Worm (Caenorhabditis elegans) whole organism, mixed stage, embryonic: ENCODE data around the gene ech-3.

Experiments
- M03D4.4 ChIP-seq: sonication (generic microtip); optimal IDR thresholded peaks from 2 replicates; lab custom pipeline; 2017; ENCODE audit warnings: mild to moderate bottlenecking, missing genetic modification characterization, missing compliant biosample characterization
- bed-3 ChIP-seq: fragments of 200-800 bp; sonication (Bioruptor generic); optimal IDR thresholded peaks from 3 replicates; lab custom pipeline; 2018; ENCODE audit warnings: mild to moderate bottlenecking, missing genetic modification characterization, moderate library complexity, missing compliant biosample characterization
- blmp-1 ChIP-seq: fragments of 150-350 bp; optimal IDR thresholded peaks from 2 replicates; lab custom pipeline; 2014; ENCODE audit warnings: missing biosample characterization, missing genetic modification characterization
- ceh-39 ChIP-seq: fragments of 150-350 bp; optimal IDR thresholded peaks from 2 replicates; lab custom pipeline; 2014; ENCODE audit warnings: missing biosample characterization, missing genetic modification characterization
- ceh-43 ChIP-seq: fragments of 200-800 bp; sonication (Bioruptor generic); optimal IDR thresholded peaks from 2 replicates; lab custom pipeline; 2018; ENCODE audit warnings: mild to moderate bottlenecking, missing genetic modification characterization, moderate library complexity, missing compliant biosample characterization
- ceh-83 ChIP-seq: fragments of 200-800 bp; sonication (Bioruptor generic); optimal IDR thresholded peaks from 2 replicates; lab custom pipeline; 2018; ENCODE audit warnings: mild to moderate bottlenecking, missing genetic modification characterization, missing compliant biosample characterization
- ces-1 ChIP-seq: fragments of 150-350 bp; optimal IDR thresholded peaks from 2 replicates; lab custom pipeline; 2014; ENCODE audit warnings: missing biosample characterization, missing genetic modification reagents, missing genetic modification characterization
- cnd-1 ChIP-seq: fragments of 200-800 bp; sonication (Bioruptor generic); optimal IDR thresholded peaks from 2 replicates; lab custom pipeline; 2018; ENCODE audit warnings: mild to moderate bottlenecking, missing genetic modification characterization, missing compliant biosample characterization
- elt-1 ChIP-seq: sonication (generic microtip); optimal IDR thresholded peaks from 2 replicates; lab custom pipeline; 2017; ENCODE audit warnings: missing genetic modification characterization, mild to moderate bottlenecking, missing compliant biosample characterization, antibody characterized with exemption, moderate library complexity, borderline replicate concordance; ENCODE audit not compliant: insufficient read depth
- elt-3 ChIP-seq: fragments of 150-350 bp; optimal IDR thresholded peaks from 2 replicates; lab custom pipeline; 2014; ENCODE audit warnings: missing biosample characterization, missing genetic modification characterization
- flh-1 ChIP-seq: fragments of 200-800 bp; sonication (Bioruptor generic); optimal IDR thresholded peaks from 2 replicates; lab custom pipeline; 2018; ENCODE audit warnings: mild to moderate bottlenecking, missing genetic modification characterization, moderate library complexity, missing compliant biosample characterization
- ham-2 ChIP-seq: fragments of 200-800 bp; sonication (Bioruptor generic); optimal IDR thresholded peaks from 2 replicates; lab custom pipeline; 2018; ENCODE audit warnings: mild to moderate bottlenecking, missing genetic modification characterization, missing compliant biosample characterization
- hlh-1 ChIP-seq: fragments of 150-350 bp; optimal IDR thresholded peaks from 2 replicates; lab custom pipeline; 2014; ENCODE audit warnings: missing biosample characterization, missing genetic modification reagents, missing genetic modification characterization
- lin-13 ChIP-seq: fragments of 150-350 bp; optimal IDR thresholded peaks from 2 replicates; lab custom pipeline; 2014; ENCODE audit warnings: missing biosample characterization, missing genetic modification characterization
- lin-32 ChIP-seq: fragments of 200-800 bp; sonication (Bioruptor generic); optimal IDR thresholded peaks from 2 replicates; lab custom pipeline; 2018; ENCODE audit warnings: mild to moderate bottlenecking, missing genetic modification characterization, missing compliant biosample characterization
- lsy-2 ChIP-seq: fragments of 150-350 bp; optimal IDR thresholded peaks from 2 replicates; lab custom pipeline; 2014; ENCODE audit warnings: missing biosample characterization, missing genetic modification characterization
- mab-5 ChIP-seq: fragments of 150-350 bp; optimal IDR thresholded peaks from 2 replicates; lab custom pipeline; 2014; ENCODE audit warnings: missing biosample characterization, missing genetic modification characterization
- mep-1 ChIP-seq: fragments of 150-350 bp; optimal IDR thresholded peaks from 2 replicates; lab custom pipeline; 2017; ENCODE audit warnings: missing biosample characterization, missing genetic modification reagents, missing genetic modification characterization, inconsistent platforms
- mls-2 ChIP-seq: sonication (generic microtip); optimal IDR thresholded peaks from 2 replicates; lab custom pipeline; 2016; ENCODE audit warnings: mild to moderate bottlenecking, missing genetic modification characterization, moderate library complexity, missing compliant biosample characterization
- nhr-12 ChIP-seq: fragments of 150-350 bp; optimal IDR thresholded peaks from 2 replicates; lab custom pipeline; 2014; ENCODE audit warnings: missing biosample characterization, missing genetic modification characterization
- nhr-2 ChIP-seq: fragments of 150-350 bp; optimal IDR thresholded peaks from 2 replicates; lab custom pipeline; 2014; ENCODE audit warnings: missing biosample characterization, missing genetic modification characterization
- nhr-237 ChIP-seq: fragments of 150-350 bp; optimal IDR thresholded peaks from 2 replicates; lab custom pipeline; 2014; ENCODE audit warnings: missing biosample characterization, missing genetic modification characterization
- nhr-28 ChIP-seq: fragments of 150-350 bp; optimal IDR thresholded peaks from 2 replicates; lab custom pipeline; 2014; ENCODE audit warnings: missing biosample characterization, missing genetic modification characterization
- pha-4 ChIP-seq: fragments of 150-350 bp; optimal IDR thresholded peaks from 2 replicates; lab custom pipeline; 2018; ENCODE audit warnings: missing biosample characterization, missing genetic modification reagents, missing genetic modification characterization
- sem-2 ChIP-seq: fragments of 200-800 bp; sonication (Bioruptor generic); optimal IDR thresholded peaks from 2 replicates; lab custom pipeline; 2018; ENCODE audit warnings: mild to moderate bottlenecking, missing genetic modification characterization, missing compliant biosample characterization
- snpc-4 ChIP-seq: fragments of 150-350 bp; optimal IDR thresholded peaks from 2 replicates; lab custom pipeline; 2014; ENCODE audit warnings: missing biosample characterization, missing genetic modification characterization
- tbx-8 ChIP-seq: fragments of 200-800 bp; sonication (Bioruptor generic); optimal IDR thresholded peaks from 2 replicates; lab custom pipeline; 2018; ENCODE audit warnings: mild to moderate bottlenecking, missing genetic modification characterization, moderate library complexity, missing compliant biosample characterization
- unc-120 ChIP-seq: sonication (generic microtip); optimal IDR thresholded peaks from 2 replicates; lab custom pipeline; 2017; ENCODE audit warnings: missing genetic modification characterization, missing compliant biosample characterization; ENCODE audit not compliant: poor library complexity, severe bottlenecking
- unc-39 ChIP-seq: fragments of 150-350 bp; optimal IDR thresholded peaks from 2 replicates; lab custom pipeline; 2014; ENCODE audit warnings: missing biosample characterization, missing genetic modification characterization
- unc-62 ChIP-seq: fragments of 150-350 bp; optimal IDR thresholded peaks from 2 replicates; lab custom pipeline; 2014; ENCODE audit warnings: missing biosample characterization, missing genetic modification reagents, missing genetic modification characterization
- zip-8 ChIP-seq: fragments of 150-350 bp; optimal IDR thresholded peaks from 2 replicates; lab custom pipeline; 2014; ENCODE audit warnings: missing biosample characterization, missing genetic modification characterization

The ech-3 gene

ce11 chrV:8039606-8040005, 17.6 kb downstream of the ech-3 start:
- TF ChIP-seq blmp-1 (tag; lab: Kevin White, UChicago) (no peak), zip-8 (no peak), lin-13 (tag; lab: Kevin White, UChicago) (no peak), lin-32 (no peak), nhr-28 (tag; lab: Kevin White, UChicago) (no peak), unc-62 (GFP tag; lab: Kevin White, UChicago) (no peak), bed-3 (GFP tag; lab: Kevin White, UChicago) (no peak), sem-2 (GFP tag; lab: Kevin White, UChicago) (no peak), mep-1 (tag; lab: Kevin White, UChicago) (no peak), lsy-2 (tag; lab: Kevin White, UChicago) (no peak), snpc-4 (tag; lab: Kevin White, UChicago) (no peak), nhr-12 (tag; lab: Kevin White, UChicago) (no peak), ceh-43 (no peak), flh-1 (GFP tag; lab: Kevin White, UChicago) (no peak), nhr-2 (tag; lab: Kevin White, UChicago) (no peak), pha-4 (tag; lab: Kevin White, UChicago) (no peak), ceh-39 (tag; lab: Kevin White, UChicago) (no peak), elt-3 (tag; lab: Kevin White, UChicago) (no peak), hlh-1 (tag; lab: Kevin White, UChicago) (no peak)

ce11 chrV:8040247-8041084, 18.4 kb downstream of the ech-3 start:
- no peak for TF ChIP-seq mab-5 (tag; lab: Kevin White, UChicago)
- no peak for TF ChIP-seq flh-1 (GFP tag; lab: Kevin White, UChicago)
- TF ChIP-seq ceh-43, result no peak
- TF ChIP-seq zip-8, result no peak
- TF ChIP-seq elt-3 (tag; lab: Kevin White, UChicago), result peak; percentile 52
- peak; percentile 70 for TF ChIP-seq blmp-1 (tag; lab: Kevin White, UChicago)
- no peak for TF ChIP-seq lin-32
- no peak for TF ChIP-seq mls-2 (tag; lab: Kevin White, UChicago)
- TF ChIP-seq tbx-8, result peak; percentile 38
- peak; percentile 43 for TF ChIP-seq unc-62 (GFP tag; lab: Kevin White, UChicago)
- no peak for TF ChIP-seq ces-1
- TF ChIP-seq snpc-4 (tag; lab: Kevin White, UChicago), result no peak

ce11 chrV:8041336-8041868, 19.4 kb downstream of the ech-3 start:
- TF ChIP-seq ceh-39 (tag; lab: Kevin White, UChicago) (no peak), sem-2 (GFP tag; lab: Kevin White, UChicago) (no peak), elt-3 (tag; lab: Kevin White, UChicago) (no peak), ceh-83 (GFP tag; lab: Kevin White, UChicago) (no peak), unc-39 (tag; lab: Kevin White, UChicago) (no peak), flh-1 (GFP tag; lab: Kevin White, UChicago) (no peak), bed-3 (GFP tag; lab: Kevin White, UChicago) (no peak), lin-32 (no peak), nhr-237 (tag; lab: Kevin White, UChicago) (no peak), ces-1 (no peak), nhr-28 (tag; lab: Kevin White, UChicago) (no peak), unc-62 (GFP tag; lab: Kevin White, UChicago) (no peak), M03D4.4 (no peak), mab-5 (tag; lab: Kevin White, UChicago) (no peak), elt-1 (tag; lab: Kevin White, UChicago) (no peak)

ce11 chrV:8043664-8044063, 21.6 kb downstream of the ech-3 start:
- TF ChIP-seq elt-1 (tag; lab: Kevin White, UChicago) (peak; percentile 38), flh-1 (GFP tag; lab: Kevin White, UChicago) (no peak)
- TF ChIP-seq, all 35 proteins: peak for 1

- no peak for TF ChIP-seq mep-1 (tag; lab: Kevin White, UChicago)
- no peak for TF ChIP-seq nhr-237 (tag; lab: Kevin White, UChicago)
- TF ChIP-seq nhr-28 (tag; lab: Kevin White, UChicago), result no peak
- TF ChIP-seq ham-2 (GFP tag; lab: Kevin White, UChicago), result peak; percentile 51
- TF ChIP-seq elt-1 (tag; lab: Kevin White, UChicago), result peak; percentile 54
- TF ChIP-seq lsy-2 (tag; lab: Kevin White, UChicago), result no peak
- no peak for TF ChIP-seq nhr-12 (tag; lab: Kevin White, UChicago)
- TF ChIP-seq lin-32, result no peak
- no peak for TF ChIP-seq cnd-1
- no peak for TF ChIP-seq hlh-1 (tag; lab: Kevin White, UChicago)
- peak; percentile 49 for TF ChIP-seq unc-62 (GFP tag; lab: Kevin White, UChicago)
- no peak for TF ChIP-seq elt-3 (tag; lab: Kevin White, UChicago)
- no peak for TF ChIP-seq pha-4 (tag; lab: Kevin White, UChicago)
- peak; percentile 49 for TF ChIP-seq nhr-2 (tag; lab: Kevin White, UChicago)
- no peak for TF ChIP-seq unc-120 (tag; lab: Kevin White, UChicago)
- no peak for TF ChIP-seq zip-8
- no peak for TF ChIP-seq tbx-8
Observed at ce11 chrV:8044957-8045356, 22.9 kb downstream of the ech-3 start.
